Fruit fly (Drosophila melanogaster): ENCODE results near the gene RhoGAP15B.
A peak's percentile ranks its signal among the peaks of the same experiment; 100 is the strongest.

Gene RhoGAP15B

dm6 chrX:16944049-16944532 is 1.0 kb downstream of the RhoGAP15B start (continued):
- TF ChIP-seq yki (optimal IDR thresholded peaks at IDR 0.05) (no peak), dati (GFP tag; IDR thresholded peaks at IDR 0.05) (no peak), bcd (GFP tag; optimal IDR thresholded peaks at IDR 0.05) (peak; percentile 54)

dm6 chrX:16945414-16945813 is 2.3 kb downstream of the RhoGAP15B start:
- TF ChIP-seq Ssrp (tag; optimal IDR thresholded peaks at IDR 0.05) (peak; percentile 7), CoRest (tag; optimal IDR thresholded peaks at IDR 0.05) (no peak), CG4360 (GFP tag; IDR thresholded peaks at IDR 0.05) (no peak), HLHmδ (GFP tag; optimal IDR thresholded peaks at IDR 0.05) (no peak), chm (GFP tag; IDR thresholded peaks at IDR 0.05) (no peak), Hey (tag; optimal IDR thresholded peaks at IDR 0.05) (no peak), CG4820 (GFP tag; optimal IDR thresholded peaks at IDR 0.05) (no peak), CG14860 (GFP tag; IDR thresholded peaks at IDR 0.05; ENCODE audit: partially characterized antibody) (no peak), fd96Cb (tag; optimal IDR thresholded peaks at IDR 0.05) (peak; percentile 8), Meics (GFP tag; optimal IDR thresholded peaks at IDR 0.05) (no peak), Spps (tag; optimal IDR thresholded peaks at IDR 0.05) (no peak), ken (GFP tag; IDR thresholded peaks at IDR 0.05) (no peak), p53 (GFP tag; optimal IDR thresholded peaks at IDR 0.05) (no peak), Xbp1 (GFP tag; optimal IDR thresholded peaks at IDR 0.05) (peak; percentile 8), CG14441 (GFP tag; IDR thresholded peaks at IDR 0.05) (0 out of 2 replicates have a peak, but pooled peaks have one; percentile 13), hth (optimal IDR thresholded peaks at IDR 0.05) (no peak), CG2712 (tag; optimal IDR thresholded peaks at IDR 0.05) (no peak), CG30403 (GFP tag; optimal IDR thresholded peaks at IDR 0.05) (peak; percentile 9), NC2β (GFP tag; optimal IDR thresholded peaks at IDR 0.05) (no peak), H2.0 (GFP tag; IDR thresholded peaks at IDR 0.05) (0 out of 2 replicates have a peak, but pooled peaks have one; percentile 4), emc (GFP tag; optimal IDR thresholded peaks at IDR 0.05) (no peak), CG11695 (GFP tag; IDR thresholded peaks at IDR 0.05) (no peak), crp (GFP tag; optimal IDR thresholded peaks at IDR 0.05) (no peak), CG34224 (GFP tag; IDR thresholded peaks at IDR 0.05; ENCODE audit: partially characterized antibody) (no peak), slbo (GFP tag; IDR thresholded peaks at IDR 0.05) (peak; percentile 22; the same call in 1 of the 2 replicates), Dp (GFP tag; optimal IDR thresholded peaks at IDR 0.05) (no peak), CG2129 (GFP tag; IDR thresholded peaks at IDR 0.05; ENCODE audit: partially characterized antibody) (no peak), seq (GFP tag; IDR thresholded peaks at IDR 0.05) (no peak), Bdp1 (GFP tag; optimal IDR thresholded peaks at IDR 0.05) (no peak), trem (tag; optimal IDR thresholded peaks at IDR 0.05) (no peak), CG7357 (GFP tag; IDR thresholded peaks at IDR 0.05) (no peak), CkIIα-i1 (GFP tag; IDR thresholded peaks at IDR 0.05) (no peak), CG18262 (tag; optimal IDR thresholded peaks at IDR 0.05) (peak; percentile 1), B-H1 (GFP tag; IDR thresholded peaks at IDR 0.05) (no peak), BtbVII (GFP tag; optimal IDR thresholded peaks at IDR 0.05) (no peak), Vsx1 (GFP tag; optimal IDR thresholded peaks at IDR 0.05) (no peak), lbe (GFP tag; optimal IDR thresholded peaks at IDR 0.05) (peak; percentile 33), Drgx (GFP tag; IDR thresholded peaks at IDR 0.05) (peak; percentile 78), Doc3 (GFP tag; IDR thresholded peaks at IDR 0.05; ENCODE audit: partially characterized antibody) (no peak), cas (GFP tag; IDR thresholded peaks at IDR 0.05) (no peak), CG8388 (GFP tag; optimal IDR thresholded peaks at IDR 0.05) (no peak), CG16863 (GFP tag; optimal IDR thresholded peaks at IDR 0.05) (no peak), CG6175 (GFP tag; IDR thresholded peaks at IDR 0.05) (no peak), CG7987 (GFP tag; optimal IDR thresholded peaks at IDR 0.05) (no peak), NfI (GFP tag; optimal IDR thresholded peaks at IDR 0.05) (no peak), Ada2b (GFP tag; IDR thresholded peaks at IDR 0.05) (no peak), CG17829 (tag; optimal IDR thresholded peaks at IDR 0.05) (no peak)

All from whole organism, embryonic.